Worm (Caenorhabditis elegans): ENCODE measurements around the gene T05H4.4.
A peak's percentile ranks its signal among the peaks of the same experiment; 100 is the strongest.

The T05H4.4 gene

ce11 chrV:6485109-6485508 lies 46.4 kb downstream of the T05H4.4 start:
- TF ChIP-seq madf-10 (tag; optimal IDR thresholded peaks at IDR 0.05) (no peak), hmg-1.2 (GFP tag; IDR thresholded peaks at IDR 0.05) (no peak), hlh-12 (tag; optimal IDR thresholded peaks at IDR 0.05) (no peak), K12H6.12 (tag; optimal IDR thresholded peaks at IDR 0.05) (no peak), mes-4 (tag; optimal IDR thresholded peaks at IDR 0.05) (no peak)

ce11 chrV:6487878-6488277 lies 49.2 kb downstream of the T05H4.4 start:
- TF ChIP-seq pha-4 (tag; optimal IDR thresholded peaks at IDR 0.05) (no peak), ztf-22 (GFP tag; optimal IDR thresholded peaks at IDR 0.05) (no peak), aptf-3 (GFP tag; IDR thresholded peaks at IDR 0.05) (no peak), nhr-179 (tag; optimal IDR thresholded peaks at IDR 0.05) (no peak), atf-7 (tag; optimal IDR thresholded peaks at IDR 0.05) (peak; percentile 10), Y67H2A.10 (GFP tag; conservative IDR thresholded peaks at IDR 0.05) (no peak), nhr-90 (tag; optimal IDR thresholded peaks at IDR 0.05) (peak; percentile 26), nfya-1 (tag; optimal IDR thresholded peaks at IDR 0.05; ENCODE audit: borderline replicate concordance, insufficient read depth) (no peak), madf-10 (tag; optimal IDR thresholded peaks at IDR 0.05) (peak; percentile 14), nhr-80 (tag; optimal IDR thresholded peaks at IDR 0.05) (peak; percentile 6), nfyb-1 (GFP tag; IDR thresholded peaks at IDR 0.05) (0 out of 2 replicates have a peak, but pooled peaks have one; percentile 32), dox-1 (GFP tag; IDR thresholded peaks at IDR 0.05) (peak; percentile 22; the same call in 1 of the 2 replicates), cebp-2 (GFP tag; IDR thresholded peaks at IDR 0.05) (0 out of 2 replicates have a peak, but pooled peaks have one; percentile 30), egl-44 (GFP tag; IDR thresholded peaks at IDR 0.05) (0 out of 2 replicates have a peak, but pooled peaks have one; percentile 24), let-607 (tag; optimal IDR thresholded peaks at IDR 0.05) (peak in 1 of 2 experiments; percentile 48), ztf-26 (tag; optimal IDR thresholded peaks at IDR 0.05) (no peak), Y53G8AR.9 (GFP tag; conservative IDR thresholded peaks at IDR 0.05) (0 out of 2 replicates have a peak, but pooled peaks have one; percentile 26), Y56A3A.18 (GFP tag; IDR thresholded peaks at IDR 0.05) (0 out of 2 replicates have a peak, but pooled peaks have one; percentile 7)

ce11 chrV:6488849-6489248 lies 50.1 kb downstream of the T05H4.4 start, which contains the start of gene lec-10:
TSS of gene lec-10 (minus strand) at chrV:6489120.
- TF ChIP-seq pbrm-1 (GFP tag; IDR thresholded peaks at IDR 0.05) = no peak
- TF ChIP-seq dox-1 (GFP tag; IDR thresholded peaks at IDR 0.05) = 0 out of 2 replicates have a peak, but pooled peaks have one; percentile 4
- peak; percentile 84 for TF ChIP-seq nhr-80 (tag; optimal IDR thresholded peaks at IDR 0.05)
- TF ChIP-seq hlh-26 (GFP tag; conservative IDR thresholded peaks at IDR 0.05) = no peak
- no peak for TF ChIP-seq lin-40 (tag; optimal IDR thresholded peaks at IDR 0.05)
- TF ChIP-seq cebp-1 (GFP tag; IDR thresholded peaks at IDR 0.05) = no peak
- TF ChIP-seq cebp-1 (tag; optimal IDR thresholded peaks at IDR 0.05) = no peak
- TF ChIP-seq sea-2 (GFP tag; IDR thresholded peaks at IDR 0.05) = no peak
- TF ChIP-seq nfya-2 (GFP tag; IDR thresholded peaks at IDR 0.05) = no peak
- no peak for TF ChIP-seq tlf-1 (GFP tag; optimal IDR thresholded peaks at IDR 0.05)
- TF ChIP-seq atf-7 (tag; optimal IDR thresholded peaks at IDR 0.05) = peak; percentile 55
- no peak for TF ChIP-seq nhr-179 (tag; optimal IDR thresholded peaks at IDR 0.05)
- TF ChIP-seq ceh-79 (tag; optimal IDR thresholded peaks at IDR 0.05) = no peak
- TF ChIP-seq F33H1.4 (GFP tag; IDR thresholded peaks at IDR 0.05) = no peak
- TF ChIP-seq ztf-18 (tag; optimal IDR thresholded peaks at IDR 0.05) = no peak
- TF ChIP-seq hsf-1 (GFP tag; IDR thresholded peaks at IDR 0.05) = peak; percentile 60; the same call in 1 of the 2 replicates
- no peak for TF ChIP-seq madf-6 (GFP tag; IDR thresholded peaks at IDR 0.05)
- TF ChIP-seq die-1 (tag; optimal IDR thresholded peaks at IDR 0.05) = no peak
- no peak for TF ChIP-seq ztf-25 (GFP tag; IDR thresholded peaks at IDR 0.05)

All from whole organism, young adult.